Worm (Caenorhabditis elegans) whole organism, late embryonic: Measurements from ENCODE around the gene Y11D7A.10.
"Not testable (repeated sequence)": the region's sequence is repeated elsewhere in the genome, so short reads cannot be mapped to it uniquely, and the experiment has no call there.

ENCODE experiments used
- F13H6.1 ChIP-seq: sonication (generic microtip); optimal IDR thresholded peaks from 2 replicates; lab custom pipeline; 2016; ENCODE audit warnings: missing genetic modification characterization, missing compliant biosample characterization
- Y22D7AL.16 ChIP-seq: sonication (generic microtip); optimal IDR thresholded peaks from 2 replicates; lab custom pipeline; 2016; ENCODE audit warnings: missing genetic modification characterization, missing compliant biosample characterization
- ama-1 ChIP-seq: fragments of 150-350 bp; optimal IDR thresholded peaks from 2 replicates; lab custom pipeline; 2014
- ceh-2 ChIP-seq: sonication (generic microtip); optimal IDR thresholded peaks from 2 replicates; lab custom pipeline; 2016; ENCODE audit warnings: missing genotype, missing genetic modification characterization, missing compliant biosample characterization
- ceh-48 ChIP-seq: sonication (generic microtip); optimal IDR thresholded peaks from 2 replicates; lab custom pipeline; 2016; ENCODE audit warnings: missing genetic modification characterization, inconsistent platforms, missing compliant biosample characterization
- dve-1 ChIP-seq: sonication (generic microtip); optimal IDR thresholded peaks from 2 replicates; lab custom pipeline; 2017; ENCODE audit warnings: antibody characterized with exemption, mild to moderate bottlenecking, missing genetic modification characterization, missing compliant biosample characterization
- elt-2 ChIP-seq: sonication (generic microtip); optimal IDR thresholded peaks from 2 replicates; lab custom pipeline; 2016; ENCODE audit warnings: missing genetic modification reagents, missing genetic modification characterization, missing compliant biosample characterization
- pha-2 ChIP-seq: sonication (generic microtip); optimal IDR thresholded peaks from 2 replicates; lab custom pipeline; 2017; ENCODE audit warnings: mild to moderate bottlenecking, missing genetic modification characterization, missing compliant biosample characterization
- pha-4 ChIP-seq: fragments of 150-350 bp; optimal IDR thresholded peaks from 2 replicates; lab custom pipeline; 2018; ENCODE audit warnings: missing biosample characterization, missing genetic modification reagents, missing genetic modification characterization
- pros-1 ChIP-seq: fragments of 150-350 bp; optimal IDR thresholded peaks from 2 replicates; lab custom pipeline; 2014; ENCODE audit warnings: missing biosample characterization, missing genetic modification reagents, missing genetic modification characterization
- rnt-1 ChIP-seq: sonication (generic microtip); optimal IDR thresholded peaks from 2 replicates; lab custom pipeline; 2016; ENCODE audit warnings: missing genetic modification characterization, missing compliant biosample characterization
- sdc-2 ChIP-seq: sonication (generic microtip); optimal IDR thresholded peaks from 2 replicates; lab custom pipeline; 2016; ENCODE audit warnings: missing genotype, missing genetic modification characterization, missing compliant biosample characterization
- tbx-2 ChIP-seq: sonication (generic microtip); optimal IDR thresholded peaks from 2 replicates; lab custom pipeline; 2016; ENCODE audit warnings: missing genetic modification characterization, missing compliant biosample characterization
- unc-86 ChIP-seq: sonication (generic microtip); optimal IDR thresholded peaks from 2 replicates; lab custom pipeline; 2016; ENCODE audit warnings: missing genetic modification characterization, missing compliant biosample characterization

ce11 chrIV:9293825-9294224 is 34.3 kb upstream of the Y11D7A.10 start, which contains the start of gene nhr-264:
- TF ChIP-seq dve-1 (tag; lab: Kevin White, UChicago); pha-2; ceh-48 (tag; lab: Kevin White, UChicago); Y22D7AL.16 (tag; lab: Kevin White, UChicago); ama-1 (lab: Kevin White, UChicago); elt-2 (tag; lab: Kevin White, UChicago); ceh-2 (tag; lab: Kevin White, UChicago); pros-1 (tag; lab: Kevin White, UChicago); F13H6.1; pha-4 (tag; lab: Kevin White, UChicago); unc-86 (tag; lab: Kevin White, UChicago); tbx-2; rnt-1; sdc-2: not testable (repeated sequence)
